Worm (Caenorhabditis elegans) whole organism, mixed stage, embryonic: ENCODE data around the gene hsp-17.
"Not testable (repeated sequence)": the region's sequence is repeated elsewhere in the genome, so short reads cannot be mapped to it uniquely, and the experiment has no call there.

Experiments
- ceh-39 ChIP-seq: fragments of 150-350 bp; optimal IDR thresholded peaks from 2 replicates; lab custom pipeline; 2014; ENCODE audit warnings: missing biosample characterization, missing genetic modification characterization
- ces-1 ChIP-seq: fragments of 150-350 bp; optimal IDR thresholded peaks from 2 replicates; lab custom pipeline; 2014; ENCODE audit warnings: missing biosample characterization, missing genetic modification reagents, missing genetic modification characterization
- cnd-1 ChIP-seq: fragments of 200-800 bp; sonication (Bioruptor generic); optimal IDR thresholded peaks from 2 replicates; lab custom pipeline; 2018; ENCODE audit warnings: mild to moderate bottlenecking, missing genetic modification characterization, missing compliant biosample characterization
- elt-3 ChIP-seq: fragments of 150-350 bp; optimal IDR thresholded peaks from 2 replicates; lab custom pipeline; 2014; ENCODE audit warnings: missing biosample characterization, missing genetic modification characterization
- hlh-1 ChIP-seq: fragments of 150-350 bp; optimal IDR thresholded peaks from 2 replicates; lab custom pipeline; 2014; ENCODE audit warnings: missing biosample characterization, missing genetic modification reagents, missing genetic modification characterization
- mep-1 ChIP-seq: fragments of 150-350 bp; optimal IDR thresholded peaks from 2 replicates; lab custom pipeline; 2017; ENCODE audit warnings: missing biosample characterization, missing genetic modification reagents, missing genetic modification characterization, inconsistent platforms
- mls-2 ChIP-seq: sonication (generic microtip); optimal IDR thresholded peaks from 2 replicates; lab custom pipeline; 2016; ENCODE audit warnings: mild to moderate bottlenecking, missing genetic modification characterization, moderate library complexity, missing compliant biosample characterization
- nhr-12 ChIP-seq: fragments of 150-350 bp; optimal IDR thresholded peaks from 2 replicates; lab custom pipeline; 2014; ENCODE audit warnings: missing biosample characterization, missing genetic modification characterization
- nhr-2 ChIP-seq: fragments of 150-350 bp; optimal IDR thresholded peaks from 2 replicates; lab custom pipeline; 2014; ENCODE audit warnings: missing biosample characterization, missing genetic modification characterization
- nhr-28 ChIP-seq: fragments of 150-350 bp; optimal IDR thresholded peaks from 2 replicates; lab custom pipeline; 2014; ENCODE audit warnings: missing biosample characterization, missing genetic modification characterization
- pha-4 ChIP-seq: fragments of 150-350 bp; optimal IDR thresholded peaks from 2 replicates; lab custom pipeline; 2018; ENCODE audit warnings: missing biosample characterization, missing genetic modification reagents, missing genetic modification characterization
- sem-2 ChIP-seq: fragments of 200-800 bp; sonication (Bioruptor generic); optimal IDR thresholded peaks from 2 replicates; lab custom pipeline; 2018; ENCODE audit warnings: mild to moderate bottlenecking, missing genetic modification characterization, missing compliant biosample characterization
- unc-39 ChIP-seq: fragments of 150-350 bp; optimal IDR thresholded peaks from 2 replicates; lab custom pipeline; 2014; ENCODE audit warnings: missing biosample characterization, missing genetic modification characterization
- unc-62 ChIP-seq: fragments of 150-350 bp; optimal IDR thresholded peaks from 2 replicates; lab custom pipeline; 2014; ENCODE audit warnings: missing biosample characterization, missing genetic modification reagents, missing genetic modification characterization
- zip-8 ChIP-seq: fragments of 150-350 bp; optimal IDR thresholded peaks from 2 replicates; lab custom pipeline; 2014; ENCODE audit warnings: missing biosample characterization, missing genetic modification characterization
- ztf-11 ChIP-seq: fragments of 150-350 bp; optimal IDR thresholded peaks from 2 replicates; lab custom pipeline; 2014; ENCODE audit warnings: missing biosample characterization, missing genetic modification characterization

The hsp-17 gene

DNA sequence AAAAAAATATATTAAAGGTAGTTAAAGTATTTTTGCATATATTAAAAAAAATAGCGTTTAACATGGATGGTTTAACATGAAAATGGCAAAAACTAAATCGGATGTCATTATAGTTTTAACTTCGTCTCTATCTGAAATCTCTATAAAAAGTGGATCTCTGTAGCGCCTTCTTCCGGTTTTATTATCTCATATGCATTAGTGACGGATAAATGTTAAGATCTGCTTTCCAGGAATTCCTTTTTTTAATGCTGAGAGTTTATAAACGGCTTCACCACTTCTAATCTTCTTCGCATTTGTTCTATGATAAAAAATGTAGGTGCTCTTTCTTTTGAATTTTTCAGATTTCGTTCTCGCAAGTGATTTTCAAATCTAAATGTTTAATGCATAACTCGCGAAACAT, 43.3 kb downstream of the hsp-17 start:
- no peak for TF ChIP-seq pha-4
- no peak for TF ChIP-seq nhr-12 (tag; lab: Kevin White, UChicago)
- TF ChIP-seq elt-3 = no peak
- TF ChIP-seq nhr-2 (tag; lab: Kevin White, UChicago) = no peak
- no peak for TF ChIP-seq ztf-11 (tag; lab: Kevin White, UChicago)
- TF ChIP-seq zip-8 (tag; lab: Kevin White, UChicago) = no peak
- no peak for TF ChIP-seq ceh-39 (tag; lab: Kevin White, UChicago)
- TF ChIP-seq mls-2 (tag; lab: Kevin White, UChicago) = no peak
- no peak for TF ChIP-seq cnd-1 (tag; lab: Kevin White, UChicago)
- TF ChIP-seq nhr-28 (tag; lab: Kevin White, UChicago) = no peak
- no peak for TF ChIP-seq sem-2 (GFP tag; lab: Kevin White, UChicago)
- no peak for TF ChIP-seq unc-39 (tag; lab: Kevin White, UChicago)
- TF ChIP-seq mep-1 (tag; lab: Kevin White, UChicago) = no peak

- TF ChIP-seq unc-39 (tag; lab: Kevin White, UChicago); ces-1 (GFP tag; lab: Kevin White, UChicago); mep-1 (tag; lab: Kevin White, UChicago): not testable (repeated sequence)
These were observed 44.8 kb downstream of the hsp-17 start, which contains the start of gene C08D8.7 for ce11 chrV:8340924-8341323. Gene C08D8.7 (plus strand): TSS chrV:8341224.

ce11 chrV:8335620-8336019, 50.1 kb downstream of the hsp-17 start:
- TF ChIP-seq unc-39 (tag; lab: Kevin White, UChicago) (no peak), hlh-1 (tag; lab: Kevin White, UChicago) (peak; percentile 82), unc-62 (GFP tag; lab: Kevin White, UChicago) (peak; percentile 83)
